In genomic region chrV:6250959-6251598, ce11 we compare ENCODE assay signal across 5 worm cellular contexts.
A peak's percentile ranks its signal among the peaks of the same experiment; 100 is the strongest.
TF ChIP-seq lines count a peak whose summit lies in the region.

No protein-coding gene starts in this region.

TF ChIP-seq in whole organism, L1 larva, 84 proteins besides CTCF, POLR2A, EP300 and RAD21:
- TF ChIP-seq elt-2 (tag; optimal IDR thresholded peaks at IDR 0.05; lab: Kevin White, UChicago) = peak; percentile 66
- no peak for TF ChIP-seq unc-86 (tag; optimal IDR thresholded peaks at IDR 0.05; lab: Kevin White, UChicago)
TF ChIP-seq in whole organism, L1 larva: peak in this region for 1.

TF ChIP-seq in whole organism, L2 larva, 48 proteins besides CTCF, POLR2A, EP300 and RAD21:
- TF ChIP-seq fos-1 (tag; optimal IDR thresholded peaks at IDR 0.05; lab: Kevin White, UChicago) (peak; percentile 52), peb-1 (tag; optimal IDR thresholded peaks at IDR 0.05; lab: Kevin White, UChicago) (no peak), gmeb-1 (tag; optimal IDR thresholded peaks at IDR 0.05; lab: Kevin White, UChicago) (no peak), ama-1 (optimal IDR thresholded peaks at IDR 0.05; lab: Kevin White, UChicago) (no peak), sma-9 (GFP tag; optimal IDR thresholded peaks at IDR 0.05; lab: Kevin White, UChicago) (peak; percentile 31), sma-9 (tag; optimal IDR thresholded peaks at IDR 0.05; lab: Kevin White, UChicago) (no peak), nhr-77 (tag; optimal IDR thresholded peaks at IDR 0.05; lab: Kevin White, UChicago) (no peak), egl-27 (tag; optimal IDR thresholded peaks at IDR 0.05; lab: Kevin White, UChicago) (no peak)

TF ChIP-seq in whole organism, L3 larva, 47 proteins besides CTCF, POLR2A, EP300 and RAD21:
- TF ChIP-seq elt-2 (tag; optimal IDR thresholded peaks at IDR 0.05; lab: Kevin White, UChicago) (peak; percentile 87), pha-4 (tag; optimal IDR thresholded peaks at IDR 0.05; lab: Kevin White, UChicago) (no peak), skn-1 (tag; optimal IDR thresholded peaks at IDR 0.05; lab: Kevin White, UChicago) (no peak), ztf-4 (tag; optimal IDR thresholded peaks at IDR 0.05; lab: Kevin White, UChicago) (no peak), ceh-9 (tag; optimal IDR thresholded peaks at IDR 0.05; lab: Kevin White, UChicago) (no peak), egl-27 (tag; optimal IDR thresholded peaks at IDR 0.05; lab: Kevin White, UChicago) (no peak), zag-1 (tag; optimal IDR thresholded peaks at IDR 0.05; lab: Kevin White, UChicago) (no peak), nfya-1 (tag; optimal IDR thresholded peaks at IDR 0.05; lab: Kevin White, UChicago; ENCODE audit: insufficient read depth) (no peak), ceh-82 (tag; optimal IDR thresholded peaks at IDR 0.05; lab: Kevin White, UChicago) (no peak), fos-1 (tag; optimal IDR thresholded peaks at IDR 0.05; lab: Kevin White, UChicago) (no peak), ZK546.5 (tag; optimal IDR thresholded peaks at IDR 0.05; lab: Kevin White, UChicago) (no peak), nhr-67 (tag; optimal IDR thresholded peaks at IDR 0.05; lab: Kevin White, UChicago) (no peak), elt-1 (tag; optimal IDR thresholded peaks at IDR 0.05; lab: Kevin White, UChicago) (no peak), sea-2 (GFP tag; optimal IDR thresholded peaks at IDR 0.05; lab: Kevin White, UChicago) (no peak), aly-2 (tag; optimal IDR thresholded peaks at IDR 0.05; lab: Kevin White, UChicago) (no peak), ceh-16 (tag; optimal IDR thresholded peaks at IDR 0.05; lab: Kevin White, UChicago) (no peak), pqm-1 (tag; optimal IDR thresholded peaks at IDR 0.05; lab: Kevin White, UChicago) (peak; percentile 19)

TF ChIP-seq in whole organism, L4 larva, 104 proteins besides CTCF, POLR2A, EP300 and RAD21:
- TF ChIP-seq hlh-11 (tag; optimal IDR thresholded peaks at IDR 0.05; lab: Kevin White, UChicago) (peak; percentile 37), daf-19 (GFP tag; conservative IDR thresholded peaks at IDR 0.05; lab: Robert Waterston, UW) (no peak), aha-1 (tag; lab: Kevin White, UChicago) (peak; percentile 94), dmd-6 (GFP tag; IDR thresholded peaks at IDR 0.05; lab: Robert Waterston, UW) (peak; percentile 85), nhr-48 (tag; optimal IDR thresholded peaks at IDR 0.05; lab: Kevin White, UChicago) (peak; percentile 66), php-3 (GFP tag; IDR thresholded peaks at IDR 0.05; lab: Robert Waterston, UW) (peak; percentile 57; the same call in 1 of the 2 replicates), pqm-1 (tag; optimal IDR thresholded peaks at IDR 0.05; lab: Kevin White, UChicago) (peak; percentile 82), daf-16 (GFP tag; optimal IDR thresholded peaks at IDR 0.05; lab: Kevin White, UChicago) (no peak), daf-16 (tag; optimal IDR thresholded peaks at IDR 0.05; lab: Kevin White, UChicago) (peak; percentile 45), nhr-28 (tag; optimal IDR thresholded peaks at IDR 0.05; lab: Kevin White, UChicago) (peak; percentile 75), nhr-77 (tag; optimal IDR thresholded peaks at IDR 0.05; lab: Kevin White, UChicago) (peak; percentile 69), mep-1 (tag; optimal IDR thresholded peaks at IDR 0.05; lab: Kevin White, UChicago) (no peak), skn-1 (tag; optimal IDR thresholded peaks at IDR 0.05; lab: Kevin White, UChicago) (no peak), unc-62 (GFP tag; optimal IDR thresholded peaks at IDR 0.05 in 1 of 2; lab: Kevin White, UChicago) (peak in 1 of 2 experiments; percentile 90), unc-62 (tag; optimal IDR thresholded peaks at IDR 0.05; lab: Kevin White, UChicago) (no peak), dve-1 (tag; optimal IDR thresholded peaks at IDR 0.05; lab: Kevin White, UChicago; ENCODE audit: insufficient read depth) (peak; percentile 69)

TF ChIP-seq in whole organism, young adult, 124 proteins besides CTCF, POLR2A, EP300 and RAD21:
- TF ChIP-seq cebp-2 (GFP tag; IDR thresholded peaks at IDR 0.05; lab: Robert Waterston, UW) = no peak
- no peak for TF ChIP-seq nhr-27 (tag; optimal IDR thresholded peaks at IDR 0.05; lab: Kevin White, UChicago)
- TF ChIP-seq tlf-1 (GFP tag; optimal IDR thresholded peaks at IDR 0.05; lab: Kevin White, UChicago) = no peak
- no peak for TF ChIP-seq somi-1 (GFP tag; optimal IDR thresholded peaks at IDR 0.05; lab: Kevin White, UChicago)
- TF ChIP-seq madf-10 (tag; optimal IDR thresholded peaks at IDR 0.05; lab: Kevin White, UChicago) = peak; percentile 24
- no peak for TF ChIP-seq attf-5 (GFP tag; optimal IDR thresholded peaks at IDR 0.05; lab: Kevin White, UChicago)
- TF ChIP-seq ztf-28 (GFP tag; IDR thresholded peaks at IDR 0.05; lab: Robert Waterston, UW) = no peak
- TF ChIP-seq let-607 (tag; optimal IDR thresholded peaks at IDR 0.05; lab: Kevin White, UChicago) = peak in 1 of 2 experiments; percentile 54
- no peak for TF ChIP-seq gei-17 (GFP tag; optimal IDR thresholded peaks at IDR 0.05; lab: Kevin White, UChicago)
- no peak for TF ChIP-seq lir-1 (GFP tag; conservative IDR thresholded peaks at IDR 0.05; lab: Robert Waterston, UW)
- TF ChIP-seq ama-1 (optimal IDR thresholded peaks at IDR 0.05; lab: Kevin White, UChicago) = no peak
- TF ChIP-seq ama-1 (GFP tag; optimal IDR thresholded peaks at IDR 0.05; lab: Kevin White, UChicago) = no peak
- TF ChIP-seq pbrm-1 (GFP tag; IDR thresholded peaks at IDR 0.05; lab: Robert Waterston, UW) = no peak
- no peak for TF ChIP-seq F52B5.7 (tag; optimal IDR thresholded peaks at IDR 0.05; lab: Kevin White, UChicago)
- no peak for TF ChIP-seq efl-1 (GFP tag; optimal IDR thresholded peaks at IDR 0.05; lab: Kevin White, UChicago)
- TF ChIP-seq ztf-22 (GFP tag; optimal IDR thresholded peaks at IDR 0.05; lab: Kevin White, UChicago) = no peak
- TF ChIP-seq hrde-1 (tag; optimal IDR thresholded peaks at IDR 0.05; lab: Kevin White, UChicago; ENCODE audit: borderline replicate concordance) = no peak
- TF ChIP-seq ceh-91 (GFP tag; IDR thresholded peaks at IDR 0.05; lab: Robert Waterston, UW) = no peak
- TF ChIP-seq nhr-80 (tag; optimal IDR thresholded peaks at IDR 0.05; lab: Kevin White, UChicago) = peak; percentile 88
